Fruit fly (Drosophila melanogaster) whole organism, embryonic: ENCODE data around the gene Sytbeta.

Experiments used
- Aef1 ChIP-seq: fragments of 200-800 bp; sonication (Bioruptor generic); IDR thresholded peaks from 3 replicates; pipeline ENCODE4 v1.3.6; 2022; ENCODE audit warnings: missing biosample characterization, missing genetic modification characterization
- Antp ChIP-seq: fragments of 200-800 bp; sonication (Bioruptor generic); optimal IDR thresholded peaks from 3 replicates; lab custom pipeline; 2016; ENCODE audit warnings: missing biosample characterization, missing genetic modification characterization
- CG1792 ChIP-seq: fragments of 200-800 bp; sonication (Bioruptor generic); optimal IDR thresholded peaks from 2 replicates; lab custom pipeline; 2016; ENCODE audit warnings: missing biosample characterization, missing genetic modification characterization
- CG1832 ChIP-seq: fragments of 200-800 bp; sonication (Bioruptor generic); optimal IDR thresholded peaks from 2 replicates; lab custom pipeline; 2017; ENCODE audit warnings: missing biosample characterization, mild to moderate bottlenecking, missing genetic modification characterization, inconsistent platforms
- CG5180 ChIP-seq: fragments of 200-800 bp; sonication (Bioruptor generic); optimal IDR thresholded peaks from 3 replicates; lab custom pipeline; 2017; ENCODE audit warnings: missing biosample characterization, missing genetic modification characterization, mild to moderate bottlenecking, moderate library complexity, missing genetic modification reagents
- Hmr ChIP-seq: fragments of 200-800 bp; sonication (Bioruptor generic); optimal IDR thresholded peaks from 3 replicates; lab custom pipeline; 2017; ENCODE audit warnings: mild to moderate bottlenecking, missing biosample characterization, missing genetic modification reagents, missing genetic modification characterization
- Scr ChIP-seq: fragments of 200-800 bp; sonication (Bioruptor generic); IDR thresholded peaks from 2 replicates; pipeline ENCODE4 v1.3.6; 2022; ENCODE audit warnings: missing biosample characterization, missing genetic modification characterization; ENCODE audit not compliant: partially characterized antibody
- Sin3A ChIP-seq: fragments of >200 bp; optimal IDR thresholded peaks from 2 replicates; lab custom pipeline; 2018
- Vsx1 ChIP-seq: fragments of 200-800 bp; sonication (Bioruptor generic); optimal IDR thresholded peaks from 2 replicates; lab custom pipeline; 2017; ENCODE audit warnings: missing biosample characterization, mild to moderate bottlenecking, missing genetic modification characterization, missing genetic modification reagents
- crp ChIP-seq, 2 experiments: fragments of 200-800 bp; sonication (Bioruptor generic); optimal IDR thresholded peaks; 2 replicates in 1 of 2; 3 replicates in 1 of 2; lab custom pipeline; 2017; ENCODE audit warnings: missing biosample characterization in 2 of 2, missing genetic modification characterization in 2 of 2, mild to moderate bottlenecking in 1 of 2, moderate library complexity in 1 of 2
- gce ChIP-seq: fragments of 200-800 bp; sonication (Bioruptor generic); IDR thresholded peaks from 3 replicates; pipeline ENCODE4 v1.3.6; 2022; ENCODE audit warnings: missing biosample characterization, missing genetic modification characterization
- org-1 ChIP-seq: fragments of 200-800 bp; sonication (Bioruptor generic); optimal IDR thresholded peaks from 2 replicates; lab custom pipeline; 2017; ENCODE audit warnings: missing biosample characterization, missing genetic modification characterization

dm6 chr3L:15052390-15052789 is 12.4 kb downstream of the Sytbeta start, which contains the start of gene CG13461:
- TF ChIP-seq org-1 (GFP tag; lab: Kevin White, UChicago) (no peak), Scr (GFP tag; lab: Robert Waterston, UW) (no peak), crp (GFP tag; optimal IDR thresholded peaks at IDR 0.05; lab: Kevin White, UChicago) (no peak), gce (GFP tag; lab: Robert Waterston, UW) (no peak), CG5180 (no peak), Vsx1 (no peak), Hmr (no peak), CG1792 (GFP tag; lab: Kevin White, UChicago) (no peak), Sin3A (no peak), Aef1 (GFP tag; lab: Robert Waterston, UW) (no peak), CG1832 (GFP tag; lab: Kevin White, UChicago) (no peak), Antp (GFP tag; lab: Kevin White, UChicago) (no peak)
